Fruit fly (Drosophila melanogaster): ENCODE measurements around the gene CapaR.

CapaR gene

dm6 chr3L:21586528-21586927 is 24.5 kb upstream of the CapaR start, which contains the start of gene TfAP-2:
TSS of gene TfAP-2 (plus strand) at chr3L:21586828.
- TF ChIP-seq ey (GFP tag; optimal IDR thresholded peaks at IDR 0.05) (no peak), Mio (GFP tag; optimal IDR thresholded peaks at IDR 0.05) (no peak), Sp1 (GFP tag; optimal IDR thresholded peaks at IDR 0.05) (no peak), lola (GFP tag; optimal IDR thresholded peaks at IDR 0.05) (no peak), Jra (GFP tag; optimal IDR thresholded peaks at IDR 0.05) (no peak)

dm6 chr3L:21585397-21585796 is 23.4 kb upstream of the CapaR start:
- no peak for TF ChIP-seq rgr (GFP tag; optimal IDR thresholded peaks at IDR 0.05)
- TF ChIP-seq lola (GFP tag; optimal IDR thresholded peaks at IDR 0.05): no peak
- TF ChIP-seq Myc (optimal IDR thresholded peaks at IDR 0.05): no peak
- no peak for TF ChIP-seq Hnf4 (GFP tag; optimal IDR thresholded peaks at IDR 0.05)

- TF ChIP-seq dl (GFP tag; optimal IDR thresholded peaks at IDR 0.05; ENCODE audit: insufficient read depth in 1 of 2, partially characterized antibody in 2 of 2): peak; percentile 15 to 73
- no peak for TF ChIP-seq fru (GFP tag; optimal IDR thresholded peaks at IDR 0.05)
- TF ChIP-seq Dif (GFP tag; optimal IDR thresholded peaks at IDR 0.05; ENCODE audit: partially characterized antibody): peak; percentile 78
Observed at dm6 chr3L:21584683-21585082, 22.7 kb upstream of the CapaR start.

dm6 chr3L:21581984-21582383 is 20.0 kb upstream of the CapaR start:
- TF ChIP-seq Jra (GFP tag; optimal IDR thresholded peaks at IDR 0.05) (no peak), Dif (GFP tag; optimal IDR thresholded peaks at IDR 0.05; ENCODE audit: partially characterized antibody) (no peak), dsf (GFP tag; optimal IDR thresholded peaks at IDR 0.05; ENCODE audit: borderline replicate concordance) (no peak), psq (GFP tag; optimal IDR thresholded peaks at IDR 0.05) (peak; percentile 68), fru (GFP tag; optimal IDR thresholded peaks at IDR 0.05) (peak; percentile 26), foxo (GFP tag; optimal IDR thresholded peaks at IDR 0.05) (peak in 1 of 2 experiments; percentile 24), OdsH (GFP tag; optimal IDR thresholded peaks at IDR 0.05) (peak; percentile 37), dl (GFP tag; optimal IDR thresholded peaks at IDR 0.05; ENCODE audit: insufficient read depth in 1 of 2, partially characterized antibody in 2 of 2) (no peak), sage (GFP tag; optimal IDR thresholded peaks at IDR 0.05) (no peak), dmrt93B (GFP tag; optimal IDR thresholded peaks at IDR 0.05) (no peak), rgr (GFP tag; optimal IDR thresholded peaks at IDR 0.05) (no peak), Mio (GFP tag; optimal IDR thresholded peaks at IDR 0.05) (no peak), Abd-B (GFP tag; optimal IDR thresholded peaks at IDR 0.05) (no peak), br (GFP tag; optimal IDR thresholded peaks at IDR 0.05) (no peak), usp (GFP tag; optimal IDR thresholded peaks at IDR 0.05) (no peak), Vsx2 (GFP tag; optimal IDR thresholded peaks at IDR 0.05; ENCODE audit: partially characterized antibody) (no peak), Sp1 (GFP tag; optimal IDR thresholded peaks at IDR 0.05) (peak; percentile 42), HLH106 (tag; optimal IDR thresholded peaks at IDR 0.05) (peak; percentile 44), tai (GFP tag; optimal IDR thresholded peaks at IDR 0.05) (no peak), CrebA (GFP tag; optimal IDR thresholded peaks at IDR 0.05; ENCODE audit: borderline replicate concordance) (no peak), woc (GFP tag; optimal IDR thresholded peaks at IDR 0.05) (peak; percentile 26), h (GFP tag; optimal IDR thresholded peaks at IDR 0.05) (no peak), N (GFP tag; optimal IDR thresholded peaks at IDR 0.05) (no peak)

- no peak for TF ChIP-seq foxo (GFP tag; optimal IDR thresholded peaks at IDR 0.05)
- peak; percentile 59 for TF ChIP-seq Myc (optimal IDR thresholded peaks at IDR 0.05)
- no peak for TF ChIP-seq N (GFP tag; optimal IDR thresholded peaks at IDR 0.05)
- TF ChIP-seq Dif (GFP tag; optimal IDR thresholded peaks at IDR 0.05; ENCODE audit: partially characterized antibody): no peak
- peak; percentile 7 for TF ChIP-seq woc (GFP tag; optimal IDR thresholded peaks at IDR 0.05)
Observed at dm6 chr3L:21574296-21574745, 12.3 kb upstream of the CapaR start.

- TF ChIP-seq rgr (GFP tag; optimal IDR thresholded peaks at IDR 0.05) (no peak), usp (GFP tag; optimal IDR thresholded peaks at IDR 0.05) (no peak), Dfd (GFP tag; optimal IDR thresholded peaks at IDR 0.05) (no peak), CG32264 (GFP tag; optimal IDR thresholded peaks at IDR 0.05) (no peak), Hr83 (GFP tag; optimal IDR thresholded peaks at IDR 0.05; ENCODE audit: poor library complexity, severe bottlenecking) (no peak), h (GFP tag; optimal IDR thresholded peaks at IDR 0.05) (no peak), N (GFP tag; optimal IDR thresholded peaks at IDR 0.05) (no peak), ey (GFP tag; optimal IDR thresholded peaks at IDR 0.05) (no peak), CrebA (GFP tag; optimal IDR thresholded peaks at IDR 0.05; ENCODE audit: borderline replicate concordance) (no peak), Sp1 (GFP tag; optimal IDR thresholded peaks at IDR 0.05) (no peak), dsf (GFP tag; optimal IDR thresholded peaks at IDR 0.05; ENCODE audit: borderline replicate concordance) (no peak), foxo (GFP tag; optimal IDR thresholded peaks at IDR 0.05) (no peak), sage (GFP tag; optimal IDR thresholded peaks at IDR 0.05) (no peak)
Observed at dm6 chr3L:21573831-21574230, 11.8 kb upstream of the CapaR start, which contains the start of gene EMC10. TSS of gene EMC10 (plus strand) at chr3L:21574131.
